Worm (Caenorhabditis elegans) whole organism, L3 larva: ENCODE data around the gene str-28.

ENCODE experiments used
- ceh-82 ChIP-seq: fragments of 150-350 bp; optimal IDR thresholded peaks from 2 replicates; lab custom pipeline; 2014; ENCODE audit warnings: missing biosample characterization, missing genetic modification characterization
- elt-3 ChIP-seq, 3 experiments: fragments of 150-350 bp in 1 of 3; sonication (generic microtip) in 2 of 3; optimal IDR thresholded peaks; 2 replicates in 2 of 3; 4 replicates in 1 of 3; lab custom pipeline; 2014 to 2017; ENCODE audit warnings: missing biosample characterization in 3 of 3, missing genetic modification characterization in 3 of 3
- fkh-10 ChIP-seq: sonication (generic microtip); optimal IDR thresholded peaks from 2 replicates; lab custom pipeline; 2017; ENCODE audit warnings: missing biosample characterization, missing genetic modification reagents, missing genetic modification characterization
- nhr-28 ChIP-seq: fragments of 150-350 bp; optimal IDR thresholded peaks from 2 replicates; lab custom pipeline; 2014; ENCODE audit warnings: missing biosample characterization, missing genetic modification characterization
- pha-4 ChIP-seq: fragments of 150-350 bp; optimal IDR thresholded peaks from 2 replicates; lab custom pipeline; 2014; ENCODE audit warnings: missing biosample characterization, missing genetic modification reagents, missing genetic modification characterization
- skn-1 ChIP-seq: fragments of 150-350 bp; optimal IDR thresholded peaks from 2 replicates; lab custom pipeline; 2014; ENCODE audit warnings: missing biosample characterization, missing genetic modification characterization
- tbx-2 ChIP-seq: sonication (generic microtip); optimal IDR thresholded peaks from 2 replicates; lab custom pipeline; 2016; ENCODE audit warnings: mild to moderate bottlenecking, missing genetic modification characterization, missing compliant biosample characterization
- unc-62 ChIP-seq: fragments of 150-350 bp; sonication (generic microtip); optimal IDR thresholded peaks from 4 replicates; lab custom pipeline; 2014; ENCODE audit warnings: missing biosample characterization, missing genetic modification reagents, missing genetic modification characterization

- TF ChIP-seq elt-3 (tag; optimal IDR thresholded peaks at IDR 0.05; lab: Kevin White, UChicago) (no peak), fkh-10 (GFP tag; lab: Kevin White, UChicago) (no peak), skn-1 (tag; lab: Kevin White, UChicago) (no peak), tbx-2 (tag; lab: Kevin White, UChicago) (no peak), nhr-28 (tag; lab: Kevin White, UChicago) (no peak), ceh-82 (tag; lab: Kevin White, UChicago) (no peak), pha-4 (tag; lab: Kevin White, UChicago) (no peak), unc-62 (GFP tag; lab: Kevin White, UChicago) (no peak)
Observed at ce11 chrV:7464696-7465095, 8.0 kb downstream of the str-28 start, which contains the start of gene srh-89.
